Worm (Caenorhabditis elegans) whole organism, mixed stage, embryonic: Measurements from ENCODE around the gene C37C3.12.

Source experiments
- M03D4.4 ChIP-seq: sonication (generic microtip); optimal IDR thresholded peaks from 2 replicates; lab custom pipeline; 2017; ENCODE audit warnings: mild to moderate bottlenecking, missing genetic modification characterization, missing compliant biosample characterization
- bed-3 ChIP-seq: fragments of 200-800 bp; sonication (Bioruptor generic); optimal IDR thresholded peaks from 3 replicates; lab custom pipeline; 2018; ENCODE audit warnings: mild to moderate bottlenecking, missing genetic modification characterization, moderate library complexity, missing compliant biosample characterization
- blmp-1 ChIP-seq: fragments of 150-350 bp; optimal IDR thresholded peaks from 2 replicates; lab custom pipeline; 2014; ENCODE audit warnings: missing biosample characterization, missing genetic modification characterization
- ceh-39 ChIP-seq: fragments of 150-350 bp; optimal IDR thresholded peaks from 2 replicates; lab custom pipeline; 2014; ENCODE audit warnings: missing biosample characterization, missing genetic modification characterization
- ceh-83 ChIP-seq: fragments of 200-800 bp; sonication (Bioruptor generic); optimal IDR thresholded peaks from 2 replicates; lab custom pipeline; 2018; ENCODE audit warnings: mild to moderate bottlenecking, missing genetic modification characterization, missing compliant biosample characterization
- ces-1 ChIP-seq: fragments of 150-350 bp; optimal IDR thresholded peaks from 2 replicates; lab custom pipeline; 2014; ENCODE audit warnings: missing biosample characterization, missing genetic modification reagents, missing genetic modification characterization
- cnd-1 ChIP-seq: fragments of 200-800 bp; sonication (Bioruptor generic); optimal IDR thresholded peaks from 2 replicates; lab custom pipeline; 2018; ENCODE audit warnings: mild to moderate bottlenecking, missing genetic modification characterization, missing compliant biosample characterization
- drap-1 ChIP-seq: fragments of 200-800 bp; sonication (Bioruptor generic); optimal IDR thresholded peaks from 3 replicates; lab custom pipeline; 2018; ENCODE audit warnings: mild to moderate bottlenecking, missing genetic modification characterization, missing compliant biosample characterization
- elt-1 ChIP-seq: sonication (generic microtip); optimal IDR thresholded peaks from 2 replicates; lab custom pipeline; 2017; ENCODE audit warnings: missing genetic modification characterization, mild to moderate bottlenecking, missing compliant biosample characterization, antibody characterized with exemption, moderate library complexity, borderline replicate concordance; ENCODE audit not compliant: insufficient read depth
- flh-1 ChIP-seq: fragments of 200-800 bp; sonication (Bioruptor generic); optimal IDR thresholded peaks from 2 replicates; lab custom pipeline; 2018; ENCODE audit warnings: mild to moderate bottlenecking, missing genetic modification characterization, moderate library complexity, missing compliant biosample characterization
- ham-2 ChIP-seq: fragments of 200-800 bp; sonication (Bioruptor generic); optimal IDR thresholded peaks from 2 replicates; lab custom pipeline; 2018; ENCODE audit warnings: mild to moderate bottlenecking, missing genetic modification characterization, missing compliant biosample characterization
- hlh-1 ChIP-seq: fragments of 150-350 bp; optimal IDR thresholded peaks from 2 replicates; lab custom pipeline; 2014; ENCODE audit warnings: missing biosample characterization, missing genetic modification reagents, missing genetic modification characterization
- lin-13 ChIP-seq: fragments of 150-350 bp; optimal IDR thresholded peaks from 2 replicates; lab custom pipeline; 2014; ENCODE audit warnings: missing biosample characterization, missing genetic modification characterization
- lin-32 ChIP-seq: fragments of 200-800 bp; sonication (Bioruptor generic); optimal IDR thresholded peaks from 2 replicates; lab custom pipeline; 2018; ENCODE audit warnings: mild to moderate bottlenecking, missing genetic modification characterization, missing compliant biosample characterization
- lsy-2 ChIP-seq: fragments of 150-350 bp; optimal IDR thresholded peaks from 2 replicates; lab custom pipeline; 2014; ENCODE audit warnings: missing biosample characterization, missing genetic modification characterization
- mab-5 ChIP-seq: fragments of 150-350 bp; optimal IDR thresholded peaks from 2 replicates; lab custom pipeline; 2014; ENCODE audit warnings: missing biosample characterization, missing genetic modification characterization
- mep-1 ChIP-seq: fragments of 150-350 bp; optimal IDR thresholded peaks from 2 replicates; lab custom pipeline; 2017; ENCODE audit warnings: missing biosample characterization, missing genetic modification reagents, missing genetic modification characterization, inconsistent platforms
- mls-2 ChIP-seq: sonication (generic microtip); optimal IDR thresholded peaks from 2 replicates; lab custom pipeline; 2016; ENCODE audit warnings: mild to moderate bottlenecking, missing genetic modification characterization, moderate library complexity, missing compliant biosample characterization
- nhr-2 ChIP-seq: fragments of 150-350 bp; optimal IDR thresholded peaks from 2 replicates; lab custom pipeline; 2014; ENCODE audit warnings: missing biosample characterization, missing genetic modification characterization
- nhr-237 ChIP-seq: fragments of 150-350 bp; optimal IDR thresholded peaks from 2 replicates; lab custom pipeline; 2014; ENCODE audit warnings: missing biosample characterization, missing genetic modification characterization
- nhr-28 ChIP-seq: fragments of 150-350 bp; optimal IDR thresholded peaks from 2 replicates; lab custom pipeline; 2014; ENCODE audit warnings: missing biosample characterization, missing genetic modification characterization
- nhr-76 ChIP-seq: sonication (generic microtip); optimal IDR thresholded peaks from 2 replicates; lab custom pipeline; 2017; ENCODE audit warnings: missing biosample characterization, missing genetic modification characterization
- pha-4 ChIP-seq: fragments of 150-350 bp; optimal IDR thresholded peaks from 2 replicates; lab custom pipeline; 2018; ENCODE audit warnings: missing biosample characterization, missing genetic modification reagents, missing genetic modification characterization
- sem-2 ChIP-seq: fragments of 200-800 bp; sonication (Bioruptor generic); optimal IDR thresholded peaks from 2 replicates; lab custom pipeline; 2018; ENCODE audit warnings: mild to moderate bottlenecking, missing genetic modification characterization, missing compliant biosample characterization
- snpc-4 ChIP-seq: fragments of 150-350 bp; optimal IDR thresholded peaks from 2 replicates; lab custom pipeline; 2014; ENCODE audit warnings: missing biosample characterization, missing genetic modification characterization
- sptf-1 ChIP-seq: sonication (generic microtip); optimal IDR thresholded peaks from 2 replicates; lab custom pipeline; 2017; ENCODE audit warnings: mild to moderate bottlenecking, missing genetic modification characterization, moderate library complexity, missing compliant biosample characterization
- tbx-8 ChIP-seq: fragments of 200-800 bp; sonication (Bioruptor generic); optimal IDR thresholded peaks from 2 replicates; lab custom pipeline; 2018; ENCODE audit warnings: mild to moderate bottlenecking, missing genetic modification characterization, moderate library complexity, missing compliant biosample characterization
- unc-39 ChIP-seq: fragments of 150-350 bp; optimal IDR thresholded peaks from 2 replicates; lab custom pipeline; 2014; ENCODE audit warnings: missing biosample characterization, missing genetic modification characterization
- unc-62 ChIP-seq: fragments of 150-350 bp; optimal IDR thresholded peaks from 2 replicates; lab custom pipeline; 2014; ENCODE audit warnings: missing biosample characterization, missing genetic modification reagents, missing genetic modification characterization
- zip-8 ChIP-seq: fragments of 150-350 bp; optimal IDR thresholded peaks from 2 replicates; lab custom pipeline; 2014; ENCODE audit warnings: missing biosample characterization, missing genetic modification characterization
- ztf-11 ChIP-seq: fragments of 150-350 bp; optimal IDR thresholded peaks from 2 replicates; lab custom pipeline; 2014; ENCODE audit warnings: missing biosample characterization, missing genetic modification characterization

C37C3.12 gene

ce11 chrV:7853900-7854299 lies 14.5 kb upstream of the C37C3.12 start:
- TF ChIP-seq tbx-8 (GFP tag; lab: Kevin White, UChicago) (no peak), mep-1 (tag; lab: Kevin White, UChicago) (peak; percentile 27), ces-1 (GFP tag; lab: Kevin White, UChicago) (peak; percentile 11), ztf-11 (tag; lab: Kevin White, UChicago) (no peak), ham-2 (GFP tag; lab: Kevin White, UChicago) (no peak)

ce11 chrV:7852078-7852477 lies 12.7 kb upstream of the C37C3.12 start:
- no peak for TF ChIP-seq bed-3 (GFP tag; lab: Kevin White, UChicago)
- TF ChIP-seq sptf-1 = no peak
- TF ChIP-seq blmp-1 (tag; lab: Kevin White, UChicago) = no peak
- no peak for TF ChIP-seq snpc-4
- no peak for TF ChIP-seq nhr-28 (tag; lab: Kevin White, UChicago)
- TF ChIP-seq unc-62 (GFP tag; lab: Kevin White, UChicago) = no peak
- no peak for TF ChIP-seq M03D4.4 (tag; lab: Kevin White, UChicago)
- TF ChIP-seq mab-5 (tag; lab: Kevin White, UChicago) = no peak
- TF ChIP-seq cnd-1 (tag; lab: Kevin White, UChicago) = no peak
- no peak for TF ChIP-seq lin-13 (tag; lab: Kevin White, UChicago)
- TF ChIP-seq sem-2 (GFP tag; lab: Kevin White, UChicago) = no peak
- TF ChIP-seq elt-1 (tag; lab: Kevin White, UChicago) = no peak

- no peak for TF ChIP-seq drap-1 (GFP tag; lab: Kevin White, UChicago)
- no peak for TF ChIP-seq M03D4.4 (tag; lab: Kevin White, UChicago)
- TF ChIP-seq nhr-237 (tag; lab: Kevin White, UChicago) = no peak
- TF ChIP-seq blmp-1 (tag; lab: Kevin White, UChicago) = no peak
- TF ChIP-seq flh-1 (GFP tag; lab: Kevin White, UChicago) = no peak
- TF ChIP-seq sptf-1 = peak; percentile 56
- no peak for TF ChIP-seq ceh-83
Observed at ce11 chrV:7848251-7848650, 8.9 kb upstream of the C37C3.12 start.

- TF ChIP-seq pha-4 (tag; lab: Kevin White, UChicago) (peak; percentile 62), ceh-39 (tag; lab: Kevin White, UChicago) (no peak)
Observed at ce11 chrV:7847687-7848086, 8.3 kb upstream of the C37C3.12 start.

ce11 chrV:7847170-7847569 lies 7.8 kb upstream of the C37C3.12 start, which contains the start of gene memo-1:
TSS of gene memo-1 (minus strand) at chrV:7847171.
- no peak for TF ChIP-seq lin-32 (GFP tag; lab: Kevin White, UChicago)
- no peak for TF ChIP-seq lin-13 (tag; lab: Kevin White, UChicago)
- no peak for TF ChIP-seq hlh-1 (tag; lab: Kevin White, UChicago)
- TF ChIP-seq ces-1 (GFP tag; lab: Kevin White, UChicago) = no peak
- no peak for TF ChIP-seq unc-39 (tag; lab: Kevin White, UChicago)
- TF ChIP-seq pha-4 (tag; lab: Kevin White, UChicago) = no peak
- TF ChIP-seq, all 35 proteins: peak for 0

ce11 chrV:7842228-7842627 lies 2.8 kb upstream of the C37C3.12 start, which contains the start of gene grd-8:
TSS of gene grd-8 (plus strand) at chrV:7842528.
- TF ChIP-seq nhr-76 (tag; lab: Kevin White, UChicago) (no peak), unc-39 (tag; lab: Kevin White, UChicago) (no peak), mab-5 (tag; lab: Kevin White, UChicago) (no peak), sem-2 (GFP tag; lab: Kevin White, UChicago) (no peak), M03D4.4 (tag; lab: Kevin White, UChicago) (no peak), nhr-237 (tag; lab: Kevin White, UChicago) (no peak), sptf-1 (no peak), flh-1 (GFP tag; lab: Kevin White, UChicago) (no peak), ceh-83 (no peak), zip-8 (tag; lab: Kevin White, UChicago) (no peak), mls-2 (tag; lab: Kevin White, UChicago) (no peak), pha-4 (tag; lab: Kevin White, UChicago) (no peak), nhr-2 (tag; lab: Kevin White, UChicago) (no peak), lin-13 (tag; lab: Kevin White, UChicago) (no peak), snpc-4 (no peak), mep-1 (tag; lab: Kevin White, UChicago) (no peak), blmp-1 (tag; lab: Kevin White, UChicago) (no peak), lsy-2 (tag; lab: Kevin White, UChicago) (no peak)
- TF ChIP-seq, all 35 proteins: peak for 0
